Fruit fly (Drosophila melanogaster) whole organism, embryonic: ENCODE data around the gene Pmm2.

Experiments used
- Antp ChIP-seq: fragments of 200-800 bp; sonication (Bioruptor generic); optimal IDR thresholded peaks from 3 replicates; lab custom pipeline; 2016; ENCODE audit warnings: missing biosample characterization, missing genetic modification characterization
- Bdp1 ChIP-seq: fragments of 200-800 bp; sonication (Bioruptor generic); optimal IDR thresholded peaks from 3 replicates; lab custom pipeline; 2016; ENCODE audit warnings: missing biosample characterization, missing genetic modification characterization
- CG10274 ChIP-seq: fragments of 200-800 bp; sonication (Bioruptor generic); optimal IDR thresholded peaks from 3 replicates; lab custom pipeline; 2017; ENCODE audit warnings: missing biosample characterization, mild to moderate bottlenecking, missing genetic modification characterization
- CG10321 ChIP-seq: fragments of 200-800 bp; sonication (Bioruptor generic); IDR thresholded peaks from 2 replicates; pipeline ENCODE4 v1.3.6; 2022; ENCODE audit warnings: missing biosample characterization, missing genetic modification characterization
- CG10431 ChIP-seq: fragments of 200-800 bp; sonication (Bioruptor generic); optimal IDR thresholded peaks from 3 replicates; lab custom pipeline; 2018; ENCODE audit warnings: missing biosample characterization, mild to moderate bottlenecking, missing genetic modification characterization
- CG10462 ChIP-seq: fragments of 200-800 bp; sonication (Bioruptor generic); optimal IDR thresholded peaks from 2 replicates; lab custom pipeline; 2016; ENCODE audit warnings: missing biosample characterization, missing genetic modification characterization
- CG12071 ChIP-seq: fragments of 200-800 bp; sonication (Bioruptor generic); optimal IDR thresholded peaks from 3 replicates; lab custom pipeline; 2018; ENCODE audit warnings: missing biosample characterization, mild to moderate bottlenecking, missing genetic modification characterization
- CG13775 ChIP-seq: fragments of 200-800 bp; sonication (Bioruptor generic); optimal IDR thresholded peaks from 3 replicates; lab custom pipeline; 2017; ENCODE audit warnings: missing biosample characterization, mild to moderate bottlenecking, missing genetic modification characterization
- CG16813 ChIP-seq: fragments of 200-800 bp; sonication (Bioruptor generic); IDR thresholded peaks from 3 replicates; pipeline ENCODE4 v1.3.6; 2022; ENCODE audit warnings: missing biosample characterization, missing genetic modification characterization; ENCODE audit not compliant: partially characterized antibody
- CG17359 ChIP-seq: fragments of 200-800 bp; sonication (Bioruptor generic); optimal IDR thresholded peaks from 3 replicates; lab custom pipeline; 2018; ENCODE audit warnings: missing biosample characterization, mild to moderate bottlenecking, missing genetic modification characterization, moderate library complexity
- CG18262 ChIP-seq: fragments of 200-800 bp; optimal IDR thresholded peaks from 3 replicates; lab custom pipeline; 2019; ENCODE audit warnings: missing biosample characterization, mild to moderate bottlenecking, missing genetic modification characterization, moderate library complexity
- CG2120 ChIP-seq: fragments of 200-800 bp; sonication (Bioruptor generic); optimal IDR thresholded peaks from 3 replicates; lab custom pipeline; 2016; ENCODE audit warnings: missing biosample characterization, missing genetic modification characterization
- CG2712 ChIP-seq: fragments of 200-800 bp; optimal IDR thresholded peaks from 3 replicates; lab custom pipeline; 2019; ENCODE audit warnings: missing biosample characterization, mild to moderate bottlenecking, missing genetic modification characterization, moderate library complexity
- CG33557 ChIP-seq: fragments of 200-800 bp; sonication (Bioruptor generic); optimal IDR thresholded peaks from 2 replicates; lab custom pipeline; 2019; ENCODE audit warnings: missing biosample characterization, mild to moderate bottlenecking, missing genetic modification characterization, moderate library complexity
- CG42726 ChIP-seq: fragments of 200-800 bp; sonication (Bioruptor generic); IDR thresholded peaks from 2 replicates; pipeline ENCODE4 v1.3.6; 2022; ENCODE audit warnings: missing biosample characterization, missing genetic modification characterization; ENCODE audit not compliant: partially characterized antibody
- CG4730 ChIP-seq: fragments of 200-800 bp; sonication (Bioruptor generic); IDR thresholded peaks from 2 replicates; pipeline ENCODE4 v1.3.6; 2022; ENCODE audit warnings: missing biosample characterization, missing genetic modification characterization
- CG8944 ChIP-seq: fragments of 200-800 bp; sonication (Bioruptor generic); optimal IDR thresholded peaks from 3 replicates; lab custom pipeline; 2016; ENCODE audit warnings: missing biosample characterization, missing genetic modification characterization
- D19A ChIP-seq: fragments of 200-800 bp; optimal IDR thresholded peaks from 3 replicates; lab custom pipeline; 2019; ENCODE audit warnings: missing biosample characterization, mild to moderate bottlenecking, missing genetic modification characterization, moderate library complexity
- Dbx ChIP-seq: fragments of 200-800 bp; sonication (Bioruptor generic); IDR thresholded peaks from 3 replicates; pipeline ENCODE4 v1.3.6; 2022; ENCODE audit warnings: missing biosample characterization, missing genetic modification characterization
- H2.0 ChIP-seq: fragments of 200-800 bp; sonication (Bioruptor generic); IDR thresholded peaks from 2 replicates; pipeline ENCODE4 v1.3.6; 2022; ENCODE audit warnings: missing biosample characterization, missing genetic modification characterization
- Hmx ChIP-seq: fragments of 200-800 bp; sonication (Bioruptor generic); optimal IDR thresholded peaks from 2 replicates; lab custom pipeline; 2016; ENCODE audit warnings: missing biosample characterization, missing genetic modification characterization
- Hr39 ChIP-seq: fragments of >200 bp; optimal IDR thresholded peaks from 2 replicates; lab custom pipeline; 2017
- Hr51 ChIP-seq, 2 experiments: fragments of 200-800 bp; sonication (Bioruptor generic); optimal IDR thresholded peaks; 2 replicates in 1 of 2; 3 replicates in 1 of 2; lab custom pipeline; 2016 to 2018; ENCODE audit warnings: missing biosample characterization in 2 of 2, missing genetic modification characterization in 2 of 2, mild to moderate bottlenecking in 1 of 2, moderate library complexity in 1 of 2
- amos ChIP-seq: fragments of 200-800 bp; sonication (Bioruptor generic); IDR thresholded peaks from 2 replicates; pipeline ENCODE4 v1.3.6; 2022; ENCODE audit warnings: missing biosample characterization, missing genetic modification characterization; ENCODE audit not compliant: partially characterized antibody
- ap ChIP-seq: fragments of 200-800 bp; sonication (Bioruptor generic); IDR thresholded peaks from 2 replicates; pipeline ENCODE4 v1.3.6; 2022; ENCODE audit warnings: missing biosample characterization, missing genetic modification characterization
- bcd ChIP-seq: fragments of 200-800 bp; sonication (Bioruptor generic); optimal IDR thresholded peaks from 2 replicates; lab custom pipeline; 2017; ENCODE audit warnings: missing biosample characterization, mild to moderate bottlenecking, missing genetic modification characterization
- btn ChIP-seq: fragments of 200-800 bp; sonication (Bioruptor generic); optimal IDR thresholded peaks from 2 replicates; lab custom pipeline; 2016; ENCODE audit warnings: missing biosample characterization, missing genetic modification characterization
- cad ChIP-seq: fragments of >200 bp; optimal IDR thresholded peaks from 2 replicates; lab custom pipeline; 2017; ENCODE audit warnings: missing biosample characterization, missing genetic modification characterization
- cg ChIP-seq: fragments of 200-800 bp; sonication (Bioruptor generic); optimal IDR thresholded peaks from 3 replicates; lab custom pipeline; 2019; ENCODE audit warnings: missing biosample characterization, mild to moderate bottlenecking, missing genetic modification characterization, moderate library complexity
- croc ChIP-seq: fragments of 200-800 bp; sonication (Bioruptor generic); conservative IDR thresholded peaks from 3 replicates; pipeline ENCODE4 v1.3.6; 2022; ENCODE audit warnings: missing biosample characterization, missing genetic modification characterization
- dm ChIP-seq: fragments of 200-800 bp; sonication (Bioruptor generic); optimal IDR thresholded peaks from 3 replicates; lab custom pipeline; 2016; ENCODE audit warnings: missing biosample characterization, missing genetic modification characterization
- eyg ChIP-seq: fragments of 200-800 bp; sonication (Bioruptor generic); optimal IDR thresholded peaks from 3 replicates; lab custom pipeline; 2016; ENCODE audit warnings: missing biosample characterization, missing genetic modification characterization
- fd3F ChIP-seq: fragments of 200-800 bp; sonication (Bioruptor generic); optimal IDR thresholded peaks from 2 replicates; lab custom pipeline; 2018; ENCODE audit warnings: missing biosample characterization, mild to moderate bottlenecking, missing genetic modification characterization, moderate library complexity
- her ChIP-seq: fragments of 200-800 bp; sonication (Bioruptor generic); optimal IDR thresholded peaks from 2 replicates; lab custom pipeline; 2016; ENCODE audit warnings: missing biosample characterization, missing genetic modification characterization
- insv ChIP-seq, 2 experiments: fragments of 200-800 bp; sonication (Bioruptor generic); optimal IDR thresholded peaks; 3 replicates each; lab custom pipeline; 2016 to 2018; ENCODE audit warnings: missing biosample characterization in 2 of 2, missing genetic modification characterization in 2 of 2
- jing ChIP-seq: fragments of 200-800 bp; sonication (Bioruptor generic); optimal IDR thresholded peaks from 2 replicates; lab custom pipeline; 2018; ENCODE audit warnings: missing biosample characterization, mild to moderate bottlenecking, missing genetic modification characterization
- kay ChIP-seq: fragments of 200-800 bp; sonication (Bioruptor generic); optimal IDR thresholded peaks from 2 replicates; lab custom pipeline; 2016; ENCODE audit warnings: missing biosample characterization, missing genetic modification characterization
- ken ChIP-seq: fragments of 200-800 bp; sonication (Bioruptor generic); IDR thresholded peaks from 3 replicates; pipeline ENCODE4 v1.3.6; 2022; ENCODE audit warnings: missing biosample characterization, missing genetic modification characterization
- knrl ChIP-seq: fragments of 200-800 bp; sonication (Bioruptor generic); IDR thresholded peaks from 3 replicates; pipeline ENCODE4 v1.3.6; 2022; ENCODE audit warnings: missing biosample characterization, missing genetic modification characterization; ENCODE audit not compliant: partially characterized antibody
- nom ChIP-seq: fragments of 200-800 bp; sonication (Bioruptor generic); optimal IDR thresholded peaks from 2 replicates; lab custom pipeline; 2017; ENCODE audit warnings: missing biosample characterization, missing genetic modification characterization, mild to moderate bottlenecking, moderate library complexity, missing genetic modification reagents
- org-1 ChIP-seq: fragments of 200-800 bp; sonication (Bioruptor generic); optimal IDR thresholded peaks from 2 replicates; lab custom pipeline; 2017; ENCODE audit warnings: missing biosample characterization, missing genetic modification characterization
- phol ChIP-seq: fragments of 200-800 bp; sonication (Bioruptor generic); optimal IDR thresholded peaks from 3 replicates; lab custom pipeline; 2018; ENCODE audit warnings: missing biosample characterization, mild to moderate bottlenecking, missing genetic modification characterization, moderate library complexity
- run ChIP-seq: fragments of 200-800 bp; sonication (Bioruptor generic); optimal IDR thresholded peaks from 3 replicates; lab custom pipeline; 2018; ENCODE audit warnings: missing biosample characterization, mild to moderate bottlenecking, missing genetic modification characterization
- sc ChIP-seq, 3 experiments: fragments of >200 bp in 2 of 3; fragments of 200-800 bp in 1 of 3; sonication (Bioruptor generic) in 1 of 3; optimal IDR thresholded peaks; 2 replicates in 2 of 3; 3 replicates in 1 of 3; lab custom pipeline; 2017; ENCODE audit warnings: mild to moderate bottlenecking in 1 of 3, missing biosample characterization in 1 of 3, missing genetic modification characterization in 1 of 3, missing genetic modification reagents in 1 of 3
- seq ChIP-seq: fragments of 200-800 bp; sonication (Bioruptor generic); IDR thresholded peaks from 2 replicates; pipeline ENCODE4 v1.3.6; 2022; ENCODE audit warnings: missing biosample characterization, missing genetic modification characterization
- slp2 ChIP-seq: fragments of 200-800 bp; sonication (Bioruptor generic); optimal IDR thresholded peaks from 2 replicates; lab custom pipeline; 2016; ENCODE audit warnings: missing biosample characterization, missing genetic modification characterization
- stc ChIP-seq: fragments of 200-800 bp; sonication (Bioruptor generic); IDR thresholded peaks from 2 replicates; pipeline ENCODE4 v1.3.6; 2022; ENCODE audit warnings: missing biosample characterization, missing genetic modification characterization
- tll ChIP-seq, 2 experiments: fragments of 200-800 bp in 1 of 2; fragments of >200 bp in 1 of 2; sonication (Bioruptor generic) in 1 of 2; optimal IDR thresholded peaks; 2 replicates each; lab custom pipeline; 2017 to 2019; ENCODE audit warnings: missing biosample characterization in 2 of 2, missing genetic modification characterization in 2 of 2, mild to moderate bottlenecking in 1 of 2, moderate library complexity in 1 of 2
- ttk ChIP-seq: fragments of 200-800 bp; sonication (Bioruptor generic); IDR thresholded peaks from 2 replicates; pipeline ENCODE4 v2.1.2; 2022; ENCODE audit warnings: missing biosample characterization, missing genetic modification characterization

Gene Pmm2

DNA sequence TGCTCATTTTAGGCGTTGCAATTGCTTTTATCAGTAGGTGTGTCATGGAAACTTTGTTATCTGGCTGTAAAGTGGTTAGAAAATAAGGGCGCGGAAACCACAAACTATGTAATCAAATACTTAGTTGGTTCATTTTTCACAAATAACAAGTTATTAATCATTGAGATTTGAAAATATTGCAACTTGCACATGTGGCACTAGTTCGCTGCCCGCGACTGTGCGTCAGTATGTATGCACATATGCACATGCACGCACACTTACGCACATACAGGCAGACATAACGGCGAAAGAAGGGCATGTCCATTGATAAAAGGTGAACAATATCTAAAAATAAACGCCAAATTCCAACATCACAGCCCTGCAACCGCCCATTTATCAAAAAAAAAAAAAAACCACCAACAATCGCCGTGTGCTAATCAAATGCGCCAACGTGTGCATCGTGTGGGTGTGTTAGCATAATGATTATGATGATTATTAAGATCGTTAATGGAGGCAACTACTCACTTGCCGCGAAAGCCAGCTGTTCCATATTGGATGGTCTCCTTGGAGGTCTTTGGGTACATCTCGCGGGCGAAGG is 4.9 kb upstream of the Pmm2 start (continued):
- peak; percentile 45 for TF ChIP-seq phol (tag; lab: Kevin White, UChicago)
- TF ChIP-seq Bdp1 (GFP tag; lab: Kevin White, UChicago), result no peak
- no peak for TF ChIP-seq btn
- no peak for TF ChIP-seq CG10274 (GFP tag; lab: Kevin White, UChicago)
- TF ChIP-seq CG16813, result no peak
- TF ChIP-seq CG10431 (GFP tag; lab: Kevin White, UChicago), result no peak
- no peak for TF ChIP-seq tll (GFP tag; optimal IDR thresholded peaks at IDR 0.05; lab: Kevin White, UChicago)
- TF ChIP-seq Antp (GFP tag; lab: Kevin White, UChicago), result no peak
- no peak for TF ChIP-seq her (GFP tag; lab: Kevin White, UChicago)
- no peak for TF ChIP-seq insv (GFP tag; optimal IDR thresholded peaks at IDR 0.05; lab: Kevin White, UChicago)
- peak; percentile 24 for TF ChIP-seq CG2120 (GFP tag; lab: Kevin White, UChicago)
- peak; percentile 6; the same call in 1 of the 2 replicates for TF ChIP-seq CG4730 (GFP tag; lab: Robert Waterston, UW)
- TF ChIP-seq slp2 (GFP tag; lab: Kevin White, UChicago), result peak; percentile 20
- TF ChIP-seq CG10321 (GFP tag; lab: Robert Waterston, UW), result 0 out of 2 replicates have a peak, but pooled peaks have one; percentile 11
- peak; percentile 55 for TF ChIP-seq run (tag; lab: Kevin White, UChicago)
- no peak; the same call in 2 of the 3 replicates for TF ChIP-seq croc (GFP tag; lab: Robert Waterston, UW)
- no peak for TF ChIP-seq fd3F (GFP tag; lab: Kevin White, UChicago)
- peak; percentile 12 for TF ChIP-seq eyg
- TF ChIP-seq org-1 (GFP tag; lab: Kevin White, UChicago), result peak; percentile 13
- peak; percentile 53 for TF ChIP-seq CG8944 (GFP tag; lab: Kevin White, UChicago)
- peak; percentile 29; the same call in 1 of the 2 replicates for TF ChIP-seq ap (GFP tag; lab: Robert Waterston, UW)
- peak; percentile 59 for TF ChIP-seq D19A (tag; lab: Kevin White, UChicago)
- no peak for TF ChIP-seq CG42726 (GFP tag; lab: Robert Waterston, UW)
- TF ChIP-seq CG13775 (GFP tag; lab: Kevin White, UChicago), result peak; percentile 15
- peak; percentile 70 for TF ChIP-seq CG17359
- no peak for TF ChIP-seq knrl (GFP tag; lab: Robert Waterston, UW)
- peak; percentile 50; the same call in 1 of the 2 replicates for TF ChIP-seq ttk
- peak; percentile 25 for TF ChIP-seq bcd
- no peak for TF ChIP-seq Dbx (GFP tag; lab: Robert Waterston, UW)
- TF ChIP-seq stc, result 0 out of 2 replicates have a peak, but pooled peaks have one; percentile 50
- peak; percentile 22 for TF ChIP-seq nom (GFP tag; lab: Kevin White, UChicago)
- peak in 1 of 2 experiments; percentile 60 for TF ChIP-seq Hr51 (GFP tag; optimal IDR thresholded peaks at IDR 0.05; lab: Kevin White, UChicago)
- TF ChIP-seq cad (GFP tag; lab: Kevin White, UChicago), result no peak
- no peak for TF ChIP-seq amos (GFP tag; lab: Robert Waterston, UW)
- no peak for TF ChIP-seq sc (optimal IDR thresholded peaks at IDR 0.05; lab: Kevin White, UChicago)
- peak; percentile 5 for TF ChIP-seq sc (GFP tag; optimal IDR thresholded peaks at IDR 0.05; lab: Kevin White, UChicago)
- TF ChIP-seq CG33557, result peak; percentile 14
- no peak for TF ChIP-seq Hmx (GFP tag; lab: Kevin White, UChicago)
- peak; percentile 60 for TF ChIP-seq CG2712 (tag; lab: Kevin White, UChicago)
- no peak for TF ChIP-seq CG10462 (GFP tag; lab: Kevin White, UChicago)
- TF ChIP-seq Hr39 (lab: Kevin White, UChicago), result no peak
- peak; percentile 25 for TF ChIP-seq CG12071 (GFP tag; lab: Kevin White, UChicago)
- TF ChIP-seq ken, result peak; percentile 18; the same call in 1 of the 3 replicates
- no peak for TF ChIP-seq jing (GFP tag; lab: Kevin White, UChicago)
- peak; percentile 34 for TF ChIP-seq kay (GFP tag; lab: Kevin White, UChicago)
- TF ChIP-seq dm, result no peak
- TF ChIP-seq CG18262, result peak; percentile 63
- peak; percentile 61 for TF ChIP-seq cg (GFP tag; lab: Kevin White, UChicago)
- 0 out of 2 replicates have a peak, but pooled peaks have one; percentile 25 for TF ChIP-seq H2.0 (GFP tag; lab: Robert Waterston, UW)
- TF ChIP-seq seq (GFP tag; lab: Robert Waterston, UW), result no peak
